Fruit fly (Drosophila melanogaster): Measurements from ENCODE around the gene CG42450.
A peak's percentile ranks its signal among the peaks of the same experiment; 100 is the strongest.

Gene CG42450

dm6 chrX:18836315-18836714, 23.2 kb downstream of the CG42450 start (continued):
- TF ChIP-seq Med (GFP tag) (peak; percentile 56), Usf (GFP tag; optimal IDR thresholded peaks at IDR 0.05) (no peak), CG2199 (GFP tag; IDR thresholded peaks at IDR 0.05) (0 out of 3 replicates have a peak, but pooled peaks have one; percentile 16), Rx (GFP tag; IDR thresholded peaks at IDR 0.05) (no peak), CG31224 (GFP tag; IDR thresholded peaks at IDR 0.05) (no peak), CG17385 (GFP tag; optimal IDR thresholded peaks at IDR 0.05) (peak; percentile 77), CG12155 (GFP tag; optimal IDR thresholded peaks at IDR 0.05) (no peak), CG14710 (tag; optimal IDR thresholded peaks at IDR 0.05) (no peak), CG17612 (GFP tag; IDR thresholded peaks at IDR 0.05) (no peak), Stat92E (GFP tag; optimal IDR thresholded peaks at IDR 0.05) (no peak), bsh (GFP tag; optimal IDR thresholded peaks at IDR 0.05) (peak in 1 of 2 experiments; percentile 16)

- TF ChIP-seq fd102C (GFP tag; optimal IDR thresholded peaks at IDR 0.05) (no peak), ATbp (GFP tag; optimal IDR thresholded peaks at IDR 0.05) (peak; percentile 20), Aef1 (GFP tag; IDR thresholded peaks at IDR 0.05) (no peak), zfh1 (GFP tag; IDR thresholded peaks at IDR 0.05) (no peak), otp (GFP tag; IDR thresholded peaks at IDR 0.05) (0 out of 3 replicates have a peak, but pooled peaks have one; percentile 15), CG7786 (GFP tag; optimal IDR thresholded peaks at IDR 0.05) (no peak), CrebB (tag; optimal IDR thresholded peaks at IDR 0.05) (no peak), CG14441 (GFP tag; IDR thresholded peaks at IDR 0.05) (peak; percentile 67), Optix (GFP tag; IDR thresholded peaks at IDR 0.05) (0 out of 3 replicates have a peak, but pooled peaks have one; percentile 21), CG1792 (GFP tag; optimal IDR thresholded peaks at IDR 0.05) (no peak), sc (optimal IDR thresholded peaks at IDR 0.05) (no peak), sc (GFP tag; optimal IDR thresholded peaks at IDR 0.05) (no peak), Asciz (GFP tag; optimal IDR thresholded peaks at IDR 0.05) (no peak), CG12219 (GFP tag; optimal IDR thresholded peaks at IDR 0.05) (peak; percentile 56), sob (GFP tag; IDR thresholded peaks at IDR 0.05) (peak; percentile 35; the same call in 1 of the 2 replicates), crp (GFP tag; optimal IDR thresholded peaks at IDR 0.05) (no peak), salm (tag; optimal IDR thresholded peaks at IDR 0.05) (no peak), eve (GFP tag; optimal IDR thresholded peaks at IDR 0.05) (no peak), bowl (GFP tag; IDR thresholded peaks at IDR 0.05) (no peak), Scr (GFP tag; IDR thresholded peaks at IDR 0.05; ENCODE audit: partially characterized antibody) (no peak), CG13424 (tag; optimal IDR thresholded peaks at IDR 0.05) (no peak), gem (tag; optimal IDR thresholded peaks at IDR 0.05) (peak; percentile 66), az2 (GFP tag; optimal IDR thresholded peaks at IDR 0.05) (peak; percentile 25), CG30403 (GFP tag; optimal IDR thresholded peaks at IDR 0.05) (peak; percentile 40), croc (GFP tag; conservative IDR thresholded peaks at IDR 0.05) (no peak; the same call in 2 of the 3 replicates), CG1603 (tag; optimal IDR thresholded peaks at IDR 0.05) (peak; percentile 52), tin (GFP tag; optimal IDR thresholded peaks at IDR 0.05) (no peak), Dbx (GFP tag; IDR thresholded peaks at IDR 0.05) (no peak), Nf-YC (tag; optimal IDR thresholded peaks at IDR 0.05) (peak; percentile 27), CG32767 (GFP tag; IDR thresholded peaks at IDR 0.05) (no peak), luna (GFP tag; optimal IDR thresholded peaks at IDR 0.05) (no peak), CG14050 (GFP tag; IDR thresholded peaks at IDR 0.05) (peak; percentile 62; the same call in 2 of the 3 replicates), Stat92E (GFP tag; optimal IDR thresholded peaks at IDR 0.05) (no peak), nau (GFP tag; optimal IDR thresholded peaks at IDR 0.05) (no peak), Jarid2 (GFP tag; optimal IDR thresholded peaks at IDR 0.05) (no peak), Atf3 (GFP tag; optimal IDR thresholded peaks at IDR 0.05) (no peak), CG17568 (GFP tag; optimal IDR thresholded peaks at IDR 0.05) (no peak), jing (GFP tag; optimal IDR thresholded peaks at IDR 0.05) (peak; percentile 1), PHDP (tag; optimal IDR thresholded peaks at IDR 0.05) (peak; percentile 22), Kr (GFP tag; optimal IDR thresholded peaks at IDR 0.05) (no peak)
Measured at dm6 chrX:18837046-18837445, 23.9 kb downstream of the CG42450 start.
